Fruit fly (Drosophila melanogaster) whole organism, embryonic: ENCODE measurements around the gene CG31793.

Experiments
- Atf3 ChIP-seq: fragments of 200-800 bp; sonication (Bioruptor generic); optimal IDR thresholded peaks from 3 replicates; lab custom pipeline; 2016; ENCODE audit warnings: missing biosample characterization, missing genetic modification characterization
- B-H2 ChIP-seq: fragments of 200-800 bp; sonication (Bioruptor generic); optimal IDR thresholded peaks from 2 replicates; lab custom pipeline; 2018; ENCODE audit warnings: missing biosample characterization, mild to moderate bottlenecking, missing genetic modification characterization
- BEAF-32 ChIP-seq: fragments of 200-800 bp; sonication (Bioruptor generic); optimal IDR thresholded peaks from 3 replicates; lab custom pipeline; 2017; ENCODE audit warnings: missing biosample characterization, missing genetic modification characterization, mild to moderate bottlenecking, moderate library complexity, missing genetic modification reagents
- Bgb ChIP-seq: fragments of 200-800 bp; sonication (Bioruptor generic); IDR thresholded peaks from 2 replicates; pipeline ENCODE4 v1.3.6; 2022; ENCODE audit warnings: missing biosample characterization, missing genetic modification characterization; ENCODE audit not compliant: partially characterized antibody
- CG10274 ChIP-seq: fragments of 200-800 bp; sonication (Bioruptor generic); optimal IDR thresholded peaks from 3 replicates; lab custom pipeline; 2017; ENCODE audit warnings: missing biosample characterization, mild to moderate bottlenecking, missing genetic modification characterization
- CG11085 ChIP-seq: fragments of 200-800 bp; sonication (Bioruptor generic); IDR thresholded peaks from 2 replicates; pipeline ENCODE4 v1.3.6; 2022; ENCODE audit warnings: missing biosample characterization, missing genetic modification characterization
- CG11695 ChIP-seq: fragments of 200-800 bp; sonication (Bioruptor generic); IDR thresholded peaks from 3 replicates; pipeline ENCODE4 v1.3.6; 2022; ENCODE audit warnings: missing biosample characterization, missing genetic modification characterization
- CG11723 ChIP-seq: fragments of 200-800 bp; sonication (Bioruptor generic); optimal IDR thresholded peaks from 2 replicates; lab custom pipeline; 2017; ENCODE audit warnings: missing biosample characterization, mild to moderate bottlenecking, missing genetic modification characterization
- CG12071 ChIP-seq: fragments of 200-800 bp; sonication (Bioruptor generic); optimal IDR thresholded peaks from 3 replicates; lab custom pipeline; 2018; ENCODE audit warnings: missing biosample characterization, mild to moderate bottlenecking, missing genetic modification characterization
- CG12659 ChIP-seq: fragments of 200-800 bp; sonication (Bioruptor generic); optimal IDR thresholded peaks from 3 replicates; lab custom pipeline; 2017; ENCODE audit warnings: mild to moderate bottlenecking, missing biosample characterization, missing genetic modification reagents, missing genetic modification characterization
- CG16779 ChIP-seq: fragments of 200-800 bp; sonication (Bioruptor generic); IDR thresholded peaks from 2 replicates; pipeline ENCODE4 v1.3.6; 2022; ENCODE audit warnings: missing biosample characterization, missing genetic modification characterization
- CG17385 ChIP-seq: fragments of 200-800 bp; sonication (Bioruptor generic); optimal IDR thresholded peaks from 3 replicates; lab custom pipeline; 2018; ENCODE audit warnings: missing biosample characterization, mild to moderate bottlenecking, missing genetic modification characterization
- CG30431 ChIP-seq: fragments of 200-800 bp; sonication (Bioruptor generic); optimal IDR thresholded peaks from 2 replicates; lab custom pipeline; 2017; ENCODE audit warnings: missing biosample characterization, missing genetic modification characterization
- CG3281 ChIP-seq: fragments of 200-800 bp; sonication (Bioruptor generic); optimal IDR thresholded peaks from 3 replicates; lab custom pipeline; 2017; ENCODE audit warnings: missing biosample characterization, mild to moderate bottlenecking, missing genetic modification characterization
- CG4360 ChIP-seq: fragments of 200-800 bp; sonication (Bioruptor generic); IDR thresholded peaks from 2 replicates; pipeline ENCODE4 v1.3.6; 2022; ENCODE audit warnings: missing biosample characterization, missing genetic modification characterization
- CG43689 ChIP-seq: fragments of 200-800 bp; sonication (Bioruptor generic); IDR thresholded peaks from 2 replicates; pipeline ENCODE4 v1.3.6; 2022; ENCODE audit warnings: missing biosample characterization, missing genetic modification characterization
- CG5953 ChIP-seq: fragments of 200-800 bp; sonication (Bioruptor generic); IDR thresholded peaks from 2 replicates; pipeline ENCODE4 v1.3.6; 2022; ENCODE audit warnings: missing biosample characterization, missing genetic modification characterization
- CG6254 ChIP-seq: fragments of 200-800 bp; sonication (Bioruptor generic); optimal IDR thresholded peaks from 3 replicates; lab custom pipeline; 2017; ENCODE audit warnings: mild to moderate bottlenecking, missing biosample characterization, missing genetic modification reagents, missing genetic modification characterization
- CG6272 ChIP-seq: fragments of 200-800 bp; sonication (Bioruptor generic); IDR thresholded peaks from 2 replicates; pipeline ENCODE4 v1.3.6; 2022; ENCODE audit warnings: missing biosample characterization, missing genetic modification characterization
- CG7357 ChIP-seq: fragments of 200-800 bp; sonication (Bioruptor generic); IDR thresholded peaks from 3 replicates; pipeline ENCODE4 v1.3.6; 2022; ENCODE audit warnings: missing biosample characterization, missing genetic modification characterization
- CG7786 ChIP-seq: fragments of 200-800 bp; sonication (Bioruptor generic); optimal IDR thresholded peaks from 2 replicates; lab custom pipeline; 2016; ENCODE audit warnings: missing biosample characterization, missing genetic modification characterization
- CG7987 ChIP-seq: fragments of 200-800 bp; sonication (Bioruptor generic); optimal IDR thresholded peaks from 2 replicates; lab custom pipeline; 2018; ENCODE audit warnings: missing biosample characterization, mild to moderate bottlenecking, missing genetic modification characterization, moderate library complexity
- CG8388 ChIP-seq: fragments of 200-800 bp; sonication (Bioruptor generic); optimal IDR thresholded peaks from 2 replicates; lab custom pipeline; 2019; ENCODE audit warnings: missing biosample characterization, mild to moderate bottlenecking, missing genetic modification characterization, moderate library complexity
- Dad ChIP-seq: fragments of 200-800 bp; sonication (Bioruptor generic); optimal IDR thresholded peaks from 3 replicates; lab custom pipeline; 2016; ENCODE audit warnings: missing biosample characterization, missing genetic modification characterization
- Dfd ChIP-seq, 2 experiments: fragments of >200 bp; optimal IDR thresholded peaks; 2 replicates each; lab custom pipeline; 2017; ENCODE audit warnings: missing biosample characterization in 2 of 2, missing genetic modification characterization in 2 of 2
- Dp ChIP-seq: fragments of 200-800 bp; sonication (Bioruptor generic); optimal IDR thresholded peaks from 2 replicates; lab custom pipeline; 2018; ENCODE audit warnings: missing biosample characterization, mild to moderate bottlenecking, missing genetic modification characterization, moderate library complexity
- HLHmδ ChIP-seq: fragments of 200-800 bp; sonication (Bioruptor generic); optimal IDR thresholded peaks from 2 replicates; lab custom pipeline; 2018; ENCODE audit warnings: missing biosample characterization, mild to moderate bottlenecking, missing genetic modification characterization, moderate library complexity
- HmgZ ChIP-seq: fragments of 200-800 bp; sonication (Bioruptor generic); optimal IDR thresholded peaks from 2 replicates; lab custom pipeline; 2018; ENCODE audit warnings: missing biosample characterization, mild to moderate bottlenecking, missing genetic modification characterization
- Hr51 ChIP-seq, 2 experiments: fragments of 200-800 bp; sonication (Bioruptor generic); optimal IDR thresholded peaks; 2 replicates in 1 of 2; 3 replicates in 1 of 2; lab custom pipeline; 2016 to 2018; ENCODE audit warnings: missing biosample characterization in 2 of 2, missing genetic modification characterization in 2 of 2, mild to moderate bottlenecking in 1 of 2, moderate library complexity in 1 of 2
- Lim3 ChIP-seq: fragments of 200-800 bp; sonication (Bioruptor generic); IDR thresholded peaks from 2 replicates; pipeline ENCODE4 v1.3.6; 2022; ENCODE audit warnings: missing biosample characterization, missing genetic modification characterization
- NC2β ChIP-seq: fragments of 200-800 bp; sonication (Bioruptor generic); optimal IDR thresholded peaks from 2 replicates; lab custom pipeline; 2016; ENCODE audit warnings: missing biosample characterization, missing genetic modification characterization
- NfI ChIP-seq: fragments of 200-800 bp; sonication (Bioruptor generic); optimal IDR thresholded peaks from 3 replicates; lab custom pipeline; 2018; ENCODE audit warnings: missing biosample characterization, mild to moderate bottlenecking, missing genetic modification characterization, moderate library complexity
- Sox102F ChIP-seq: fragments of 200-800 bp; sonication (Bioruptor generic); optimal IDR thresholded peaks from 2 replicates; lab custom pipeline; 2018; ENCODE audit warnings: missing biosample characterization, mild to moderate bottlenecking, missing genetic modification characterization, moderate library complexity
- YL-1 ChIP-seq: fragments of 200-800 bp; sonication (Bioruptor generic); optimal IDR thresholded peaks from 3 replicates; lab custom pipeline; 2017; ENCODE audit warnings: missing biosample characterization, mild to moderate bottlenecking, missing genetic modification characterization
- bcd ChIP-seq: fragments of 200-800 bp; sonication (Bioruptor generic); optimal IDR thresholded peaks from 2 replicates; lab custom pipeline; 2017; ENCODE audit warnings: missing biosample characterization, mild to moderate bottlenecking, missing genetic modification characterization
- cas ChIP-seq: fragments of 200-800 bp; sonication (Bioruptor generic); IDR thresholded peaks from 2 replicates; pipeline ENCODE4 v1.3.6; 2022; ENCODE audit warnings: missing biosample characterization, missing genetic modification characterization
- ewg ChIP-seq: fragments of 200-800 bp; sonication (Bioruptor generic); optimal IDR thresholded peaks from 3 replicates; lab custom pipeline; 2017; ENCODE audit warnings: mild to moderate bottlenecking, missing biosample characterization, missing genetic modification reagents, missing genetic modification characterization
- gfzf ChIP-seq: fragments of 200-800 bp; sonication (Bioruptor generic); optimal IDR thresholded peaks from 2 replicates; lab custom pipeline; 2016; ENCODE audit warnings: missing biosample characterization, mild to moderate bottlenecking, missing genetic modification characterization, moderate library complexity
- gt ChIP-seq: fragments of 200-800 bp; sonication (Bioruptor generic); IDR thresholded peaks from 2 replicates; pipeline ENCODE4 v1.3.6; 2022; ENCODE audit warnings: missing biosample characterization, missing genetic modification characterization
- maf-S ChIP-seq: fragments of 200-800 bp; sonication (Bioruptor generic); optimal IDR thresholded peaks from 2 replicates; lab custom pipeline; 2016; ENCODE audit warnings: missing biosample characterization, missing genetic modification characterization
- nau ChIP-seq: fragments of 200-800 bp; sonication (Bioruptor generic); optimal IDR thresholded peaks from 3 replicates; lab custom pipeline; 2017; ENCODE audit warnings: missing biosample characterization, mild to moderate bottlenecking, missing genetic modification characterization, missing genetic modification reagents
- pnt ChIP-seq: fragments of 200-800 bp; sonication (Bioruptor generic); optimal IDR thresholded peaks from 3 replicates; lab custom pipeline; 2016; ENCODE audit warnings: missing biosample characterization, missing genetic modification characterization
- salm ChIP-seq: fragments of 200-800 bp; sonication (Bioruptor generic); optimal IDR thresholded peaks from 2 replicates; lab custom pipeline; 2018; ENCODE audit warnings: missing biosample characterization, mild to moderate bottlenecking, missing genetic modification characterization
- sna ChIP-seq: fragments of 200-800 bp; sonication (Bioruptor generic); IDR thresholded peaks from 2 replicates; pipeline ENCODE4 v1.3.6; 2022; ENCODE audit warnings: missing biosample characterization, missing genetic modification characterization; ENCODE audit not compliant: partially characterized antibody
- tgo ChIP-seq: fragments of 200-800 bp; sonication (Bioruptor generic); IDR thresholded peaks from 3 replicates; pipeline ENCODE4 v1.3.6; 2022; ENCODE audit warnings: missing biosample characterization, missing genetic modification characterization
- vfl ChIP-seq: fragments of 200-800 bp; sonication (Bioruptor generic); optimal IDR thresholded peaks from 2 replicates; lab custom pipeline; 2016; ENCODE audit warnings: missing biosample characterization, missing genetic modification characterization

The CG31793 gene

DNA sequence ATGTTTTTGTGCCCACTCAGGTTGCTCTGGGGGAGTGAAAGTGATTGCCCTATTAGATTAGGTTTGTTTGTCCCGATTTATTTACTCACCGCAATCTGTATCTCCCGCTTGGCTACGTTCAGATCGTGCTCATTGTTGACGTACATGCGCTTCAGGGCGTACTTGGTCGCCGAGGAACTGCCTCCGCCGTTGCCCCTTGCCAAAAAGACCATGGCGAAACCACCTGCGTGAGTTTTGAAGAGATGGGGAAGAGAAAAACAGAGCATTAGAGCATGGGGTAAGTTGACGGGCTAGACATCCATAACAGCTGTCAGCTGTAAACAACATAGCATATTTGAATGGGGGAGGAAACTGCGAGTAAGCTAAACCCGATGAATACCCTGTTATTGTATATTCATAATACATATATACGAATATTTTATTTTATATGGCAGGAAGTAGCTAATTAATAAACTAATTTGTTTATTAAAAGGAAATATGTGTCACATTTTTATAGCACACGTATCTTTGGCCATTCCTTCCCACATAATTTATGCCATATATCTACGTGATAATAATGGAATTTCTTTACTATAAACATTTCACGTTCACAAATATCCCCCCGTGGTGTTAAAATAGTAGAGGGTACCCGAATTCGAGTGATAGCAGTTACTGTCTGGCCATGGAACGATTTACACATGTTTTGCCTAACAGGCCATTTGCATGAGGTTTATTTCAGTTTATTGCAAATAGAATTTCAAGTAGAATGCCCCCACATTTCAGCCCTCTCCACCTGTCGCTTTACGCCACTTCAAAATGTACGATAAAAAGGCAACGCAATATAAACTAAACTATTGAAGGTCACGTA, 37.6 kb upstream of the CG31793 start (continued):
- TF ChIP-seq CG11695 (GFP tag; lab: Robert Waterston, UW), result peak; percentile 60; the same call in 2 of the 3 replicates
- no peak for TF ChIP-seq pnt

dm6 chr2L:18966214-18966556, 37.0 kb upstream of the CG31793 start:
- peak; percentile 69 for TF ChIP-seq HmgZ
- 0 out of 2 replicates have a peak, but pooled peaks have one; percentile 51 for TF ChIP-seq CG4360 (GFP tag; lab: Robert Waterston, UW)
- TF ChIP-seq CG11695 (GFP tag; lab: Robert Waterston, UW), result peak; percentile 94
- peak; percentile 24; the same call in 1 of the 2 replicates for TF ChIP-seq CG5953 (GFP tag; lab: Robert Waterston, UW)
- peak; percentile 19 for TF ChIP-seq NC2β (GFP tag; lab: Kevin White, UChicago)
- TF ChIP-seq pnt, result no peak
- no peak for TF ChIP-seq HLHmδ
- no peak for TF ChIP-seq Atf3 (GFP tag; lab: Kevin White, UChicago)
- peak; percentile 60 for TF ChIP-seq CG12071 (GFP tag; lab: Kevin White, UChicago)
- peak; percentile 78 for TF ChIP-seq CG6272
- TF ChIP-seq YL-1 (GFP tag; lab: Kevin White, UChicago), result no peak
- TF ChIP-seq NfI (GFP tag; lab: Kevin White, UChicago), result peak; percentile 73
- no peak for TF ChIP-seq Lim3 (GFP tag; lab: Robert Waterston, UW)
- TF ChIP-seq CG43689 (GFP tag; lab: Robert Waterston, UW), result peak; percentile 67
- peak; percentile 86 for TF ChIP-seq cas (GFP tag; lab: Robert Waterston, UW)
- peak; percentile 15 for TF ChIP-seq salm (tag; lab: Kevin White, UChicago)
- no peak for TF ChIP-seq Dp
- no peak for TF ChIP-seq sna (GFP tag; lab: Robert Waterston, UW)
- TF ChIP-seq CG8388, result peak; percentile 57
- no peak for TF ChIP-seq gt (GFP tag; lab: Robert Waterston, UW)
- TF ChIP-seq tgo (GFP tag; lab: Robert Waterston, UW), result peak; percentile 90
- TF ChIP-seq maf-S, result peak; percentile 38
- peak; percentile 68 for TF ChIP-seq Sox102F (GFP tag; lab: Kevin White, UChicago)
- TF ChIP-seq bcd (GFP tag; lab: Kevin White, UChicago), result peak; percentile 75
- peak; percentile 77 for TF ChIP-seq CG7357 (GFP tag; lab: Robert Waterston, UW)
- peak; percentile 19 for TF ChIP-seq vfl (GFP tag; lab: Kevin White, UChicago)
- TF ChIP-seq Bgb (GFP tag; lab: Robert Waterston, UW), result no peak
- TF ChIP-seq Hr51 (GFP tag; optimal IDR thresholded peaks at IDR 0.05; lab: Kevin White, UChicago), result peak; percentile 27 to 63
- TF ChIP-seq CG12659 (GFP tag; lab: Kevin White, UChicago), result peak; percentile 49
- peak; percentile 42 for TF ChIP-seq B-H2 (GFP tag; lab: Kevin White, UChicago)
- no peak for TF ChIP-seq gfzf (GFP tag; lab: Kevin White, UChicago)
- no peak for TF ChIP-seq CG11723
- peak; percentile 56 for TF ChIP-seq CG10274 (GFP tag; lab: Kevin White, UChicago)
- no peak for TF ChIP-seq Dfd (GFP tag; optimal IDR thresholded peaks at IDR 0.05; lab: Kevin White, UChicago)
- TF ChIP-seq CG16779 (GFP tag; lab: Robert Waterston, UW), result no peak
- peak; percentile 88 for TF ChIP-seq CG11085 (GFP tag; lab: Robert Waterston, UW)
- TF ChIP-seq BEAF-32 (GFP tag; lab: Kevin White, UChicago), result no peak
- TF ChIP-seq ewg (GFP tag; lab: Kevin White, UChicago), result no peak
- peak; percentile 89 for TF ChIP-seq CG3281
- peak; percentile 62 for TF ChIP-seq CG7987 (GFP tag; lab: Kevin White, UChicago)
- TF ChIP-seq CG17385 (GFP tag; lab: Kevin White, UChicago), result peak; percentile 70
- peak; percentile 8 for TF ChIP-seq CG30431
- TF ChIP-seq CG6254 (GFP tag; lab: Kevin White, UChicago), result peak; percentile 47
- TF ChIP-seq Dad (GFP tag; lab: Kevin White, UChicago), result peak; percentile 13
- no peak for TF ChIP-seq nau
- TF ChIP-seq CG7786 (GFP tag; lab: Kevin White, UChicago), result peak; percentile 2
